Worm (Caenorhabditis elegans) whole organism, midembryonic: Measurements from ENCODE around the gene pho-11.

Experiments used
- T22C8.4 ChIP-seq: fragments of 200-800 bp; sonication (Bioruptor generic); IDR thresholded peaks from 2 replicates; pipeline ENCODE4 v1.3.6; 2022; ENCODE audit warnings: missing genetic modification characterization, missing compliant biosample characterization
- cog-1 ChIP-seq: sonication (generic microtip); optimal IDR thresholded peaks from 2 replicates; lab custom pipeline; 2016; ENCODE audit warnings: missing genetic modification characterization, missing compliant biosample characterization
- flt-1 ChIP-seq: fragments of 200-800 bp; sonication (Bioruptor generic); IDR thresholded peaks from 2 replicates; pipeline ENCODE4 v1.3.6; 2022; ENCODE audit warnings: missing genetic modification characterization, missing compliant biosample characterization
- klf-2 ChIP-seq: fragments of 200-800 bp; sonication (Bioruptor generic); conservative IDR thresholded peaks from 2 replicates; pipeline ENCODE4 v1.3.6; 2022; ENCODE audit warnings: missing genetic modification reagents, missing genetic modification characterization, missing compliant biosample characterization
- med-1 ChIP-seq: sonication (generic microtip); optimal IDR thresholded peaks from 2 replicates; lab custom pipeline; 2017; ENCODE audit warnings: missing genetic modification characterization, mild to moderate bottlenecking, missing compliant biosample characterization, antibody characterized with exemption, missing genetic modification reagents; ENCODE audit not compliant: insufficient read depth
- ref-1 ChIP-seq: fragments of 200-800 bp; sonication (Bioruptor generic); conservative IDR thresholded peaks from 2 replicates; pipeline ENCODE4 v1.3.6; 2022; ENCODE audit warnings: missing genetic modification reagents, missing genetic modification characterization, missing compliant biosample characterization
- tab-1 ChIP-seq: fragments of 200-800 bp; sonication (Bioruptor generic); IDR thresholded peaks from 2 replicates; pipeline ENCODE4 v1.3.6; 2022; ENCODE audit warnings: missing genetic modification characterization, missing compliant biosample characterization
- ztf-23 ChIP-seq: fragments of 200-800 bp; sonication (Bioruptor generic); IDR thresholded peaks from 2 replicates; pipeline ENCODE4 v1.3.6; 2022; ENCODE audit warnings: missing genetic modification reagents, missing genetic modification characterization, missing compliant biosample characterization
- ztf-29 ChIP-seq: fragments of 200-800 bp; sonication (Bioruptor generic); IDR thresholded peaks from 2 replicates; pipeline ENCODE4 v1.3.6; 2022; ENCODE audit warnings: missing genetic modification reagents, missing genetic modification characterization, missing compliant biosample characterization

pho-11 gene

DNA sequence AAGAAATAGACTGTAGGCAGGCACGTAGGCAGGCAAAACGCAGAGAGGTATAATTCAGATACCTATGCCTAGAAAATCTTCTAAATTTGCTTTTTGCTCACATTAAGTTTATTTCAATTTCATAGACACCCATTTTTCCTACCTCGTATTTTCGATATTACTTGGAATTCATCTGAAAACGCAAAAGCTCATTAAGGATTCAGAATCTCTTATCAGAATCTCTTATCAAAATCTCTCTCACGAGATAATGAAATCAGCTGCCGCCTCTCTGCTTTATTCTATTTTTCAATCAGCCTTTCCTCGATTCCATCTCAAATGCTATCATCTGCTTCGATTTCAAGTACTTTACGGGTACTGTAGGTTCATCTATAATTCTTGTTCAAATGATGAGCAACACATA, 20.2 kb downstream of the pho-11 start:
- TF ChIP-seq cog-1 (tag; lab: Kevin White, UChicago) (no peak), ztf-23 (GFP tag; lab: Robert Waterston, UW) (no peak), tab-1 (GFP tag; lab: Robert Waterston, UW) (no peak), ztf-29 (GFP tag; lab: Robert Waterston, UW) (no peak), ref-1 (GFP tag; lab: Robert Waterston, UW) (no peak), flt-1 (no peak), klf-2 (GFP tag; lab: Robert Waterston, UW) (no peak), med-1 (GFP tag; lab: Kevin White, UChicago) (no peak), T22C8.4 (GFP tag; lab: Robert Waterston, UW) (no peak)

- TF ChIP-seq tab-1 (GFP tag; lab: Robert Waterston, UW): no peak
- TF ChIP-seq ztf-29 (GFP tag; lab: Robert Waterston, UW): no peak
- no peak for TF ChIP-seq klf-2 (GFP tag; lab: Robert Waterston, UW)
- no peak for TF ChIP-seq cog-1 (tag; lab: Kevin White, UChicago)
- no peak for TF ChIP-seq ref-1 (GFP tag; lab: Robert Waterston, UW)
- no peak for TF ChIP-seq ztf-23 (GFP tag; lab: Robert Waterston, UW)
- no peak for TF ChIP-seq T22C8.4 (GFP tag; lab: Robert Waterston, UW)
- no peak for TF ChIP-seq flt-1
- no peak for TF ChIP-seq med-1 (GFP tag; lab: Kevin White, UChicago)
Measured at ce11 chrII:9954885-9955284, 23.2 kb downstream of the pho-11 start, which contains the start of gene egl-43. egl-43 (plus strand) TSS chrII:9955185.

- TF ChIP-seq cog-1 (tag; lab: Kevin White, UChicago) (no peak), ztf-29 (GFP tag; lab: Robert Waterston, UW) (no peak), med-1 (GFP tag; lab: Kevin White, UChicago) (no peak), tab-1 (GFP tag; lab: Robert Waterston, UW) (no peak), ztf-23 (GFP tag; lab: Robert Waterston, UW) (no peak), flt-1 (no peak), ref-1 (GFP tag; lab: Robert Waterston, UW) (no peak), klf-2 (GFP tag; lab: Robert Waterston, UW) (no peak), T22C8.4 (GFP tag; lab: Robert Waterston, UW) (no peak)
Measured at ce11 chrII:9956116-9956515, 24.5 kb downstream of the pho-11 start.

DNA sequence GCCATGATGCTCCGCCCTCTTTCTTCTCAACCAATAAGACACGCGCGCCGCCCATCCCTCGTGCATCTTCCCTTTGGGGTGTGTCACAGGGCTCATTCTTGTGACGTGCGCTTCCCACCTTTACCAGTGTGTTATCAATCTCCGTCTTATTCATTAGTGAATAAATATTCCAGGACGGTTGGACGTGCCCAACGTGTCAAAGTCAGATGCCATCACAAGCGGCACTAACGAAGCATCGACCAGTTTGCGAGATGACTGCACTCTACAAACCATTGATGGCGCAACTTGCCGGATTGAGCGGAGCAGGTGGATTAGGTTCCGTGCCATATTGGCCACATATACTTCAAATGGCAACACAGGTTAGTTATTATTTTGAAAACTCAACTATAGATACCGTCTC, 28.5 kb downstream of the pho-11 start:
- TF ChIP-seq flt-1 (no peak), klf-2 (GFP tag; lab: Robert Waterston, UW) (no peak), ztf-23 (GFP tag; lab: Robert Waterston, UW) (no peak), ztf-29 (GFP tag; lab: Robert Waterston, UW) (no peak), tab-1 (GFP tag; lab: Robert Waterston, UW) (no peak), cog-1 (tag; lab: Kevin White, UChicago) (no peak), T22C8.4 (GFP tag; lab: Robert Waterston, UW) (no peak), med-1 (GFP tag; lab: Kevin White, UChicago) (no peak), ref-1 (GFP tag; lab: Robert Waterston, UW) (no peak)

DNA sequence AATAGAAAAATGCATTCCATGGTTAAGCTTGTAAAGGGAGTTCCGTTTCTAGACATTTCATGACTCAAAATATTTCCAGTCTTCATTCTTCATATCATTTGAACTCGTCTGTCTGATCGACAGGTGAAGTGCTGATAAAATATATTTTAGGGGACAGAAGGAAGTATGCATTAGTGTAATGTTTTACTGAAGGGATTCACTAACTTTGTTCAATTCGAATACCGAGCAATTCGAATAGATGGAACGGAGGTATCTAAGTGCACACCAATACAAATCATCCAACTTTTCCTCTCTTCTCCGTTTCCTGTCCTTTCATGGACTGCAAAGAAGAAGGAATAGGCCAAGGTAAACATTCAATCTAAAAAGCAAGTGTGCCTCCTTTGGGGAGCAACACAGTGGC, 32.2 kb downstream of the pho-11 start:
- no peak for TF ChIP-seq med-1 (GFP tag; lab: Kevin White, UChicago)
- TF ChIP-seq ref-1 (GFP tag; lab: Robert Waterston, UW): no peak
- no peak for TF ChIP-seq cog-1 (tag; lab: Kevin White, UChicago)
- TF ChIP-seq ztf-23 (GFP tag; lab: Robert Waterston, UW): no peak
- no peak for TF ChIP-seq flt-1
- no peak for TF ChIP-seq ztf-29 (GFP tag; lab: Robert Waterston, UW)
- TF ChIP-seq T22C8.4 (GFP tag; lab: Robert Waterston, UW): no peak
- no peak for TF ChIP-seq tab-1 (GFP tag; lab: Robert Waterston, UW)
- no peak for TF ChIP-seq klf-2 (GFP tag; lab: Robert Waterston, UW)

ce11 chrII:9965325-9965724, 33.7 kb downstream of the pho-11 start:
- TF ChIP-seq ztf-23 (GFP tag; lab: Robert Waterston, UW): no peak
- no peak for TF ChIP-seq cog-1 (tag; lab: Kevin White, UChicago)
- no peak for TF ChIP-seq med-1 (GFP tag; lab: Kevin White, UChicago)
- TF ChIP-seq klf-2 (GFP tag; lab: Robert Waterston, UW): no peak
- TF ChIP-seq ztf-29 (GFP tag; lab: Robert Waterston, UW): no peak
- no peak for TF ChIP-seq ref-1 (GFP tag; lab: Robert Waterston, UW)
- TF ChIP-seq tab-1 (GFP tag; lab: Robert Waterston, UW): no peak
- no peak for TF ChIP-seq T22C8.4 (GFP tag; lab: Robert Waterston, UW)
- no peak for TF ChIP-seq flt-1

- TF ChIP-seq ref-1 (GFP tag; lab: Robert Waterston, UW): no peak
- TF ChIP-seq flt-1: no peak
- TF ChIP-seq T22C8.4 (GFP tag; lab: Robert Waterston, UW): no peak
- TF ChIP-seq med-1 (GFP tag; lab: Kevin White, UChicago): no peak
- TF ChIP-seq cog-1 (tag; lab: Kevin White, UChicago): no peak
- TF ChIP-seq klf-2 (GFP tag; lab: Robert Waterston, UW): no peak
- no peak for TF ChIP-seq ztf-29 (GFP tag; lab: Robert Waterston, UW)
- TF ChIP-seq ztf-23 (GFP tag; lab: Robert Waterston, UW): no peak
- no peak for TF ChIP-seq tab-1 (GFP tag; lab: Robert Waterston, UW)
Measured at ce11 chrII:9966954-9967353, 35.3 kb downstream of the pho-11 start, which contains the start of gene dtmk-1. dtmk-1 (minus strand) TSS chrII:9967099.

DNA sequence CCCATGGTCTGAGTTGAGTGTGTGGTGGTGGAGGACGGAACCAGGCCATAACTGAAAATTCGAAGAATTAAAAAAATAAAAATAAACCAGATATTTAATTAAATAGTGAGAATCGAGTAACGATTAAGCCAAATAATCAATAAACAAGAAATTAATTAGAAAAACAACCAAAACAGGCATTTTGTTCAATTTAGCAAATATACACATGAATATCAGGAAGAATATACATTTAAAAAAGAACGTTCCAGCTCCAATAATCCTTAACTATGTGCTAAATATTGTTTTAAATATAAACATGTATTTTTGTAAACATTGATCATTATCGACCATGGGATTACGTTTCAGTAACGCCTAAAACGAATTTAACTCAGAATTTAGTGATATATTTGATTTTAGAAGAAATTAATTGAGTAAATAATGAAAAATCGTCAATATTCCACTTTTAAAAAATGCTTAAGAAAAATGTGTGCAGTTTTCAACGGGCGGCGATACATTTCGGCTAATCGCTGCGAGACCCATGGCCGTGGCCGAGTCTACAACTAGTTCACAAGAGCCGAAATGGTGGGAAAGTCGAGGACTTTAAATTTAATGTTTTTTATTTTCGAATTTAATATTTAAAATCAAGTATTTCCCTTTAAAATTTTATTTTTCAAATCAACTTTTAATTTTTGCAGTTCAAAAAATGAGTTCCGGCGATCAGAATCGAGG, 36.5 kb downstream of the pho-11 start, which contains the start of the genes R53.4 and psf-1:
R53.4 (minus strand) TSS at position 51 of the 708 bp plus-strand sequence.
psf-1 (plus strand) TSS at position 675 of the 708 bp plus-strand sequence.
- TF ChIP-seq tab-1 (GFP tag; lab: Robert Waterston, UW) (no peak), klf-2 (GFP tag; lab: Robert Waterston, UW) (no peak), flt-1 (no peak), T22C8.4 (GFP tag; lab: Robert Waterston, UW) (no peak), med-1 (GFP tag; lab: Kevin White, UChicago) (no peak), cog-1 (tag; lab: Kevin White, UChicago) (no peak), ztf-29 (GFP tag; lab: Robert Waterston, UW) (no peak)
